Worm (Caenorhabditis elegans) whole organism, early embryonic: Measurements from ENCODE around the gene C12D5.5.

Experiments used
- hmbx-1 ChIP-seq: sonication (generic microtip); optimal IDR thresholded peaks from 2 replicates; lab custom pipeline; 2016; ENCODE audit warnings: mild to moderate bottlenecking, missing genetic modification characterization, missing compliant biosample characterization
- hnd-1 ChIP-seq: sonication (generic microtip); optimal IDR thresholded peaks from 2 replicates; lab custom pipeline; 2016; ENCODE audit warnings: missing genetic modification characterization, missing compliant biosample characterization
- tbx-37 ChIP-seq: fragments of 200-800 bp; sonication (Bioruptor generic); conservative IDR thresholded peaks from 2 replicates; pipeline ENCODE4 v1.3.6; 2022; ENCODE audit warnings: missing genetic modification reagents, missing genetic modification characterization, missing compliant biosample characterization

DNA sequence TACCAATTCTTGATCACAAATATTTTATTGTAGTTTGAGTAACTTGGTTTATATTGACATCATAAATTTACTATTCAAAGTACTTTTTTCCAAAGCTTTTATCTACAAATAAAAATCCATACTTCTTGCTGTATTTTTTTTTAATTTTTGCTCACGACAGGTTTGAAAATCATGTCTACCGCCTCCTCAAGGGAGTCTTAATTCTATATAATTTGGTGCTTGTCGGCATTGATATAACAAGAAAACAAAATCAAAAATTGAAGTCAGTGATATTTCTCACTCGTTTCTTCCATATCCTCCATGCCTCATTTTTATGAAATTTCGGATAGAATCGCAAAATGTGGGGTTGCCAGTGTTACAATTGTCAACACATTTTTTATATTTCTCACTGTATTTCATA, 22.6 kb upstream of the C12D5.5 start, which contains the start of gene str-47:
- TF ChIP-seq hnd-1 (tag; lab: Kevin White, UChicago) (no peak), tbx-37 (GFP tag; lab: Robert Waterston, UW) (no peak), hmbx-1 (tag; lab: Kevin White, UChicago) (no peak)
